Worm (Caenorhabditis elegans) whole organism, L2 larva: ENCODE measurements around the gene E03H12.5.
A peak's percentile ranks its signal among the peaks of the same experiment; 100 is the strongest.

ENCODE experiments used
- R02D3.7 ChIP-seq: fragments of 150-350 bp; optimal IDR thresholded peaks from 2 replicates; lab custom pipeline; 2014; ENCODE audit warnings: missing biosample characterization, missing genetic modification characterization
- Y55F3AM.14 ChIP-seq: fragments of 200-800 bp; sonication (Bioruptor generic); optimal IDR thresholded peaks from 2 replicates; lab custom pipeline; 2018; ENCODE audit warnings: mild to moderate bottlenecking, missing genetic modification characterization, missing compliant biosample characterization
- ZK546.5 ChIP-seq: sonication (generic microtip); optimal IDR thresholded peaks from 2 replicates; lab custom pipeline; 2017; ENCODE audit warnings: missing biosample characterization, missing genetic modification characterization
- alr-1 ChIP-seq: fragments of 150-350 bp; optimal IDR thresholded peaks from 2 replicates; lab custom pipeline; 2014; ENCODE audit warnings: missing biosample characterization, missing genetic modification characterization
- ceh-82 ChIP-seq: fragments of 150-350 bp; optimal IDR thresholded peaks from 2 replicates; lab custom pipeline; 2014; ENCODE audit warnings: missing biosample characterization, missing genetic modification characterization
- crh-2 ChIP-seq: sonication (generic microtip); optimal IDR thresholded peaks from 2 replicates; lab custom pipeline; 2017; ENCODE audit warnings: missing biosample characterization, missing genetic modification characterization
- dmd-4 ChIP-seq: sonication (generic microtip); optimal IDR thresholded peaks from 2 replicates; lab custom pipeline; 2017; ENCODE audit warnings: missing biosample characterization, missing genetic modification characterization
- egl-27 ChIP-seq: sonication (generic microtip); optimal IDR thresholded peaks from 3 replicates; lab custom pipeline; 2017; ENCODE audit warnings: missing biosample characterization, missing genetic modification reagents, missing genetic modification characterization
- elt-1 ChIP-seq: fragments of 150-350 bp; optimal IDR thresholded peaks from 2 replicates; lab custom pipeline; 2014; ENCODE audit warnings: missing biosample characterization, missing genetic modification characterization
- elt-3 ChIP-seq: sonication (generic microtip); optimal IDR thresholded peaks from 2 replicates; lab custom pipeline; 2017; ENCODE audit warnings: missing biosample characterization, missing genetic modification characterization
- fos-1 ChIP-seq: fragments of 150-350 bp; optimal IDR thresholded peaks from 2 replicates; lab custom pipeline; 2014; ENCODE audit warnings: missing biosample characterization, missing genetic modification characterization
- gmeb-1 ChIP-seq: fragments of 150-350 bp; optimal IDR thresholded peaks from 2 replicates; lab custom pipeline; 2014; ENCODE audit warnings: missing biosample characterization, missing genetic modification characterization
- lin-11 ChIP-seq: fragments of 150-350 bp; sonication (generic microtip); optimal IDR thresholded peaks from 2 replicates; lab custom pipeline; 2014; ENCODE audit warnings: missing biosample characterization, missing genetic modification characterization, inconsistent platforms, mixed read lengths
- lin-13 ChIP-seq: fragments of 150-350 bp; optimal IDR thresholded peaks from 2 replicates; lab custom pipeline; 2014; ENCODE audit warnings: missing biosample characterization, missing genetic modification reagents, missing genetic modification characterization
- lin-39 ChIP-seq: fragments of 150-350 bp; optimal IDR thresholded peaks from 2 replicates; lab custom pipeline; 2014; ENCODE audit warnings: missing biosample characterization, missing genetic modification reagents, missing genetic modification characterization
- lsy-2 ChIP-seq, 2 experiments: fragments of 150-350 bp in 1 of 2; sonication (generic microtip) in 1 of 2; optimal IDR thresholded peaks; 2 replicates each; lab custom pipeline; 2014 to 2017; ENCODE audit warnings: missing biosample characterization in 2 of 2, missing genetic modification characterization in 2 of 2
- mab-5 ChIP-seq: fragments of 150-350 bp; optimal IDR thresholded peaks from 2 replicates; lab custom pipeline; 2014; ENCODE audit warnings: missing biosample characterization, missing genetic modification characterization
- mbf-1 ChIP-seq: sonication (generic microtip); optimal IDR thresholded peaks from 2 replicates; lab custom pipeline; 2017; ENCODE audit warnings: missing biosample characterization, missing genetic modification characterization
- mdl-1 ChIP-seq, 2 experiments: fragments of 150-350 bp in 1 of 2; sonication (generic microtip) in 1 of 2; optimal IDR thresholded peaks; 2 replicates each; lab custom pipeline; 2017; ENCODE audit warnings: missing biosample characterization in 2 of 2, missing genetic modification characterization in 2 of 2
- nhr-10 ChIP-seq: sonication (generic microtip); optimal IDR thresholded peaks from 2 replicates; lab custom pipeline; 2017; ENCODE audit warnings: missing biosample characterization, missing genetic modification characterization
- nhr-12 ChIP-seq: fragments of 150-350 bp; optimal IDR thresholded peaks from 2 replicates; lab custom pipeline; 2014; ENCODE audit warnings: missing biosample characterization, missing genetic modification characterization
- nhr-129 ChIP-seq: fragments of 150-350 bp; optimal IDR thresholded peaks from 2 replicates; lab custom pipeline; 2014; ENCODE audit warnings: missing biosample characterization, missing genetic modification characterization
- nhr-21 ChIP-seq: fragments of 150-350 bp; optimal IDR thresholded peaks from 2 replicates; lab custom pipeline; 2014; ENCODE audit warnings: missing biosample characterization, missing genetic modification characterization
- nhr-237 ChIP-seq: fragments of 150-350 bp; optimal IDR thresholded peaks from 2 replicates; lab custom pipeline; 2014; ENCODE audit warnings: missing biosample characterization, missing genetic modification characterization
- nhr-25 ChIP-seq: fragments of 150-350 bp; sonication (generic microtip); optimal IDR thresholded peaks from 3 replicates; lab custom pipeline; 2014; ENCODE audit warnings: missing biosample characterization, missing genetic modification characterization
- nhr-6 ChIP-seq: fragments of 150-350 bp; optimal IDR thresholded peaks from 2 replicates; lab custom pipeline; 2014; ENCODE audit warnings: missing biosample characterization, missing genetic modification characterization
- nhr-77 ChIP-seq: fragments of 150-350 bp; optimal IDR thresholded peaks from 2 replicates; lab custom pipeline; 2014; ENCODE audit warnings: missing biosample characterization, missing genetic modification characterization
- peb-1 ChIP-seq: fragments of 150-350 bp; optimal IDR thresholded peaks from 2 replicates; lab custom pipeline; 2014; ENCODE audit warnings: missing biosample characterization, missing genetic modification characterization
- sma-3 ChIP-seq: sonication (generic microtip); optimal IDR thresholded peaks from 2 replicates; lab custom pipeline; 2016; ENCODE audit warnings: missing genetic modification reagents, missing genetic modification characterization, missing compliant biosample characterization
- sma-9 ChIP-seq, 2 experiments: fragments of 150-350 bp in 1 of 2; sonication (generic microtip) in 1 of 2; optimal IDR thresholded peaks; 2 replicates each; lab custom pipeline; 2014 to 2016; ENCODE audit warnings: missing genetic modification characterization in 2 of 2, mild to moderate bottlenecking in 1 of 2, missing biosample characterization in 1 of 2, missing compliant biosample characterization in 1 of 2, missing genetic modification reagents in 1 of 2, moderate library complexity in 1 of 2
- snpc-4 ChIP-seq: fragments of 150-350 bp; optimal IDR thresholded peaks from 2 replicates; lab custom pipeline; 2014; ENCODE audit warnings: missing biosample characterization, missing genetic modification characterization
- unc-55 ChIP-seq: fragments of 150-350 bp; sonication (generic microtip); optimal IDR thresholded peaks from 3 replicates; lab custom pipeline; 2014; ENCODE audit warnings: missing biosample characterization, missing genetic modification reagents, missing genetic modification characterization
- zag-1 ChIP-seq: fragments of 150-350 bp; optimal IDR thresholded peaks from 2 replicates; lab custom pipeline; 2014; ENCODE audit warnings: missing biosample characterization, missing genetic modification characterization
- ztf-1 ChIP-seq: fragments of 200-800 bp; sonication (Bioruptor generic); conservative IDR thresholded peaks from 2 replicates; pipeline ENCODE4 v1.3.6; 2022; ENCODE audit warnings: missing genetic modification characterization, missing compliant biosample characterization
- ztf-4 ChIP-seq: fragments of 150-350 bp; optimal IDR thresholded peaks from 2 replicates; lab custom pipeline; 2014; ENCODE audit warnings: missing biosample characterization, missing genetic modification characterization

The E03H12.5 gene

ce11 chrIV:4977176-4977693 is at the start of gene E03H12.5:
TSS of gene E03H12.5 (plus strand) at chrIV:4977226.
- TF ChIP-seq sma-3 (GFP tag; lab: Kevin White, UChicago) (no peak), lin-39 (tag; lab: Kevin White, UChicago) (no peak), ztf-1 (GFP tag; lab: Robert Waterston, UW) (no peak), elt-1 (tag; lab: Kevin White, UChicago) (no peak), nhr-237 (tag; lab: Kevin White, UChicago) (no peak), Y55F3AM.14 (GFP tag; lab: Kevin White, UChicago) (no peak), peb-1 (tag; lab: Kevin White, UChicago) (no peak), mab-5 (tag; lab: Kevin White, UChicago) (no peak), ZK546.5 (no peak)

- TF ChIP-seq lin-13 (GFP tag; lab: Kevin White, UChicago) (no peak), fos-1 (tag; lab: Kevin White, UChicago) (peak; percentile 13)
These were observed 47.0 kb upstream of the E03H12.5 start, which contains the start of gene Y9C9A.8 for ce11 chrIV:4930045-4930444. TSS of gene Y9C9A.8 (plus strand) at chrIV:4930345.

ce11 chrIV:4930754-4931322 is 46.2 kb upstream of the E03H12.5 start:
- TF ChIP-seq egl-27 (tag; lab: Kevin White, UChicago) = no peak
- TF ChIP-seq nhr-129 = no peak
- no peak for TF ChIP-seq alr-1
- no peak for TF ChIP-seq nhr-6 (tag; lab: Kevin White, UChicago)
- TF ChIP-seq sma-9 (GFP tag; optimal IDR thresholded peaks at IDR 0.05; lab: Kevin White, UChicago) = peak; percentile 8
- TF ChIP-seq sma-9 (tag; optimal IDR thresholded peaks at IDR 0.05; lab: Kevin White, UChicago) = no peak
- peak; percentile 19 for TF ChIP-seq crh-2 (tag; lab: Kevin White, UChicago)
- TF ChIP-seq nhr-25 (tag; lab: Kevin White, UChicago) = no peak
- TF ChIP-seq nhr-21 (tag; lab: Kevin White, UChicago) = peak; percentile 24
- no peak for TF ChIP-seq ztf-4 (tag; lab: Kevin White, UChicago)
- peak; percentile 92 for TF ChIP-seq snpc-4 (tag; lab: Kevin White, UChicago)
- no peak for TF ChIP-seq peb-1 (tag; lab: Kevin White, UChicago)
- no peak for TF ChIP-seq nhr-10
- TF ChIP-seq nhr-12 (tag; lab: Kevin White, UChicago) = no peak
- no peak for TF ChIP-seq Y55F3AM.14 (GFP tag; lab: Kevin White, UChicago)
- no peak for TF ChIP-seq ceh-82 (tag; lab: Kevin White, UChicago)
- TF ChIP-seq mbf-1 (tag; lab: Kevin White, UChicago) = no peak
- TF ChIP-seq zag-1 (tag; lab: Kevin White, UChicago) = no peak
- TF ChIP-seq elt-3 (tag; lab: Kevin White, UChicago) = no peak
- TF ChIP-seq gmeb-1 = peak; percentile 39
- TF ChIP-seq nhr-77 (tag; lab: Kevin White, UChicago) = no peak
- TF ChIP-seq R02D3.7 (tag; lab: Kevin White, UChicago) = no peak
- TF ChIP-seq sma-3 (GFP tag; lab: Kevin White, UChicago) = peak; percentile 67

- no peak for TF ChIP-seq nhr-25 (tag; lab: Kevin White, UChicago)
- no peak for TF ChIP-seq mbf-1 (tag; lab: Kevin White, UChicago)
These were observed 42.9 kb upstream of the E03H12.5 start, which contains the start of gene str-153 for ce11 chrIV:4934103-4934502. TSS of gene str-153 (plus strand) at chrIV:4934403.

ce11 chrIV:4937647-4938046 is 39.4 kb upstream of the E03H12.5 start, which contains the start of gene fbxa-86:
TSS of gene fbxa-86 (minus strand) at chrIV:4938013.
- no peak for TF ChIP-seq sma-3 (GFP tag; lab: Kevin White, UChicago)
- TF ChIP-seq unc-55 (GFP tag; lab: Kevin White, UChicago) = no peak
- TF ChIP-seq nhr-10 = no peak
- TF ChIP-seq fos-1 (tag; lab: Kevin White, UChicago) = peak; percentile 69
- TF ChIP-seq Y55F3AM.14 (GFP tag; lab: Kevin White, UChicago) = no peak

ce11 chrIV:4938664-4939063 is 38.4 kb upstream of the E03H12.5 start, which contains the start of gene str-168:
TSS of gene str-168 (plus strand) at chrIV:4938964.
- TF ChIP-seq nhr-129 = no peak
- no peak for TF ChIP-seq lsy-2 (tag; optimal IDR thresholded peaks at IDR 0.05; lab: Kevin White, UChicago)
- TF ChIP-seq nhr-6 (tag; lab: Kevin White, UChicago) = no peak
- TF ChIP-seq lin-11 = no peak
- TF ChIP-seq nhr-77 (tag; lab: Kevin White, UChicago) = no peak
- no peak for TF ChIP-seq dmd-4 (tag; lab: Kevin White, UChicago)
- TF ChIP-seq nhr-12 (tag; lab: Kevin White, UChicago) = no peak
- no peak for TF ChIP-seq elt-3 (tag; lab: Kevin White, UChicago)
- TF ChIP-seq mbf-1 (tag; lab: Kevin White, UChicago) = no peak
- no peak for TF ChIP-seq mdl-1 (tag; optimal IDR thresholded peaks at IDR 0.05; lab: Kevin White, UChicago)
- TF ChIP-seq sma-9 (GFP tag; optimal IDR thresholded peaks at IDR 0.05; lab: Kevin White, UChicago) = no peak
- TF ChIP-seq sma-9 (tag; optimal IDR thresholded peaks at IDR 0.05; lab: Kevin White, UChicago) = no peak
- no peak for TF ChIP-seq gmeb-1
- no peak for TF ChIP-seq ztf-1 (GFP tag; lab: Robert Waterston, UW)
- TF ChIP-seq sma-3 (GFP tag; lab: Kevin White, UChicago) = no peak
- no peak for TF ChIP-seq nhr-237 (tag; lab: Kevin White, UChicago)
